Worm (Caenorhabditis elegans) whole organism, late embryonic: ENCODE data around the gene F54H12.5.
A peak's percentile ranks its signal among the peaks of the same experiment; 100 is the strongest.

Source experiments
- F13H6.1 ChIP-seq: sonication (generic microtip); optimal IDR thresholded peaks from 2 replicates; lab custom pipeline; 2016; ENCODE audit warnings: missing genetic modification characterization, missing compliant biosample characterization
- Y22D7AL.16 ChIP-seq: sonication (generic microtip); optimal IDR thresholded peaks from 2 replicates; lab custom pipeline; 2016; ENCODE audit warnings: missing genetic modification characterization, missing compliant biosample characterization
- ahr-1 ChIP-seq: sonication (generic microtip); optimal IDR thresholded peaks from 2 replicates; lab custom pipeline; 2016; ENCODE audit warnings: missing genetic modification characterization, missing compliant biosample characterization
- ama-1 ChIP-seq: fragments of 150-350 bp; optimal IDR thresholded peaks from 2 replicates; lab custom pipeline; 2014
- ceh-14 ChIP-seq: sonication (generic microtip); optimal IDR thresholded peaks from 2 replicates; lab custom pipeline; 2016; ENCODE audit warnings: missing genotype, missing genetic modification characterization, missing compliant biosample characterization
- ceh-18 ChIP-seq: sonication (generic microtip); optimal IDR thresholded peaks from 2 replicates; lab custom pipeline; 2016; ENCODE audit warnings: missing genetic modification characterization, missing compliant biosample characterization
- ceh-24 ChIP-seq: sonication (generic microtip); optimal IDR thresholded peaks from 2 replicates; lab custom pipeline; 2016; ENCODE audit warnings: mild to moderate bottlenecking, missing genetic modification characterization, missing compliant biosample characterization
- ceh-30 ChIP-seq: fragments of 150-350 bp; optimal IDR thresholded peaks from 2 replicates; lab custom pipeline; 2014; ENCODE audit warnings: missing biosample characterization, missing genetic modification characterization
- ceh-31 ChIP-seq: sonication (generic microtip); optimal IDR thresholded peaks from 2 replicates; lab custom pipeline; 2016; ENCODE audit warnings: missing genetic modification characterization, missing compliant biosample characterization
- dmd-4 ChIP-seq: sonication (generic microtip); optimal IDR thresholded peaks from 2 replicates; lab custom pipeline; 2016; ENCODE audit warnings: borderline replicate concordance, missing genetic modification characterization, missing compliant biosample characterization
- dve-1 ChIP-seq: sonication (generic microtip); optimal IDR thresholded peaks from 2 replicates; lab custom pipeline; 2017; ENCODE audit warnings: antibody characterized with exemption, mild to moderate bottlenecking, missing genetic modification characterization, missing compliant biosample characterization
- ets-4 ChIP-seq: sonication (generic microtip); optimal IDR thresholded peaks from 2 replicates; lab custom pipeline; 2016; ENCODE audit warnings: missing genetic modification characterization, missing compliant biosample characterization
- eyg-1 ChIP-seq: sonication (generic microtip); optimal IDR thresholded peaks from 2 replicates; lab custom pipeline; 2016; ENCODE audit warnings: missing genotype, missing genetic modification characterization, missing compliant biosample characterization
- fax-1 ChIP-seq: sonication (generic microtip); optimal IDR thresholded peaks from 2 replicates; lab custom pipeline; 2016; ENCODE audit warnings: missing genotype, missing genetic modification characterization, missing compliant biosample characterization
- fkh-10 ChIP-seq: fragments of 150-350 bp; optimal IDR thresholded peaks from 2 replicates; lab custom pipeline; 2014; ENCODE audit warnings: missing biosample characterization, missing genetic modification reagents, missing genetic modification characterization
- hlh-13 ChIP-seq: fragments of 200-800 bp; sonication (Bioruptor generic); optimal IDR thresholded peaks from 2 replicates; lab custom pipeline; 2018; ENCODE audit warnings: mild to moderate bottlenecking, missing genetic modification characterization, missing compliant biosample characterization
- hlh-30 ChIP-seq: sonication (generic microtip); optimal IDR thresholded peaks from 2 replicates; lab custom pipeline; 2017; ENCODE audit warnings: antibody characterized with exemption, missing genetic modification characterization, missing compliant biosample characterization; ENCODE audit not compliant: insufficient read depth
- hlh-6 ChIP-seq: sonication (generic microtip); optimal IDR thresholded peaks from 2 replicates; lab custom pipeline; 2016; ENCODE audit warnings: missing genotype, missing genetic modification characterization, missing compliant biosample characterization
- lim-6 ChIP-seq: sonication (generic microtip); optimal IDR thresholded peaks from 2 replicates; lab custom pipeline; 2016; ENCODE audit warnings: missing genetic modification characterization, missing compliant biosample characterization
- mec-3 ChIP-seq: sonication (generic microtip); optimal IDR thresholded peaks from 2 replicates; lab custom pipeline; 2016; ENCODE audit warnings: borderline replicate concordance, missing genetic modification characterization, missing compliant biosample characterization
- nfya-1 ChIP-seq: sonication (generic microtip); optimal IDR thresholded peaks from 2 replicates; lab custom pipeline; 2017; ENCODE audit warnings: missing genetic modification characterization, mild to moderate bottlenecking, missing compliant biosample characterization, antibody characterized with exemption, moderate library complexity
- nhr-11 ChIP-seq: fragments of 150-350 bp; optimal IDR thresholded peaks from 2 replicates; lab custom pipeline; 2014; ENCODE audit warnings: missing biosample characterization, missing genetic modification characterization
- odd-2 ChIP-seq: sonication (generic microtip); optimal IDR thresholded peaks from 2 replicates; lab custom pipeline; 2017; ENCODE audit warnings: antibody characterized with exemption, mild to moderate bottlenecking, missing genetic modification characterization, missing compliant biosample characterization
- pag-3 ChIP-seq: sonication (generic microtip); optimal IDR thresholded peaks from 2 replicates; lab custom pipeline; 2016; ENCODE audit warnings: missing compliant biosample characterization, missing genetic modification characterization, borderline replicate concordance
- pat-9 ChIP-seq: fragments of 200-800 bp; sonication (Bioruptor generic); optimal IDR thresholded peaks from 2 replicates; lab custom pipeline; 2018; ENCODE audit warnings: mild to moderate bottlenecking, missing genetic modification characterization, moderate library complexity, missing compliant biosample characterization
- pqm-1 ChIP-seq: sonication (generic microtip); optimal IDR thresholded peaks from 2 replicates; lab custom pipeline; 2016; ENCODE audit warnings: missing genetic modification characterization, missing compliant biosample characterization
- pros-1 ChIP-seq: fragments of 150-350 bp; optimal IDR thresholded peaks from 2 replicates; lab custom pipeline; 2014; ENCODE audit warnings: missing biosample characterization, missing genetic modification reagents, missing genetic modification characterization
- sox-2 ChIP-seq: fragments of 200-800 bp; sonication (Bioruptor generic); IDR thresholded peaks from 2 replicates; pipeline ENCODE4 v1.3.6; 2022; ENCODE audit warnings: missing genetic modification reagents, missing genetic modification characterization, missing compliant biosample characterization
- sox-4 ChIP-seq: sonication (generic microtip); optimal IDR thresholded peaks from 2 replicates; lab custom pipeline; 2017; ENCODE audit warnings: mild to moderate bottlenecking, missing genetic modification characterization, inconsistent platforms, missing compliant biosample characterization
- syd-9 ChIP-seq: sonication (generic microtip); optimal IDR thresholded peaks from 2 replicates; lab custom pipeline; 2016; ENCODE audit warnings: mild to moderate bottlenecking, missing genetic modification characterization, moderate library complexity, missing compliant biosample characterization
- tbx-7 ChIP-seq: sonication (generic microtip); optimal IDR thresholded peaks from 2 replicates; lab custom pipeline; 2016; ENCODE audit warnings: missing genotype, missing genetic modification characterization, missing compliant biosample characterization
- ttx-3 ChIP-seq: sonication (generic microtip); optimal IDR thresholded peaks from 2 replicates; lab custom pipeline; 2016; ENCODE audit warnings: missing genetic modification reagents, missing genetic modification characterization, missing compliant biosample characterization
- unc-42 ChIP-seq: sonication (generic microtip); optimal IDR thresholded peaks from 2 replicates; lab custom pipeline; 2016; ENCODE audit warnings: missing genotype, missing genetic modification characterization, missing compliant biosample characterization
- unc-55 ChIP-seq: sonication (generic microtip); optimal IDR thresholded peaks from 2 replicates; lab custom pipeline; 2017; ENCODE audit warnings: missing biosample characterization, missing genetic modification reagents, missing genetic modification characterization
- unc-86 ChIP-seq: sonication (generic microtip); optimal IDR thresholded peaks from 2 replicates; lab custom pipeline; 2016; ENCODE audit warnings: missing genetic modification characterization, missing compliant biosample characterization
- ztf-16 ChIP-seq: sonication (generic microtip); optimal IDR thresholded peaks from 2 replicates; lab custom pipeline; 2017; ENCODE audit warnings: missing genetic modification characterization, missing compliant biosample characterization

The F54H12.5 gene

DNA sequence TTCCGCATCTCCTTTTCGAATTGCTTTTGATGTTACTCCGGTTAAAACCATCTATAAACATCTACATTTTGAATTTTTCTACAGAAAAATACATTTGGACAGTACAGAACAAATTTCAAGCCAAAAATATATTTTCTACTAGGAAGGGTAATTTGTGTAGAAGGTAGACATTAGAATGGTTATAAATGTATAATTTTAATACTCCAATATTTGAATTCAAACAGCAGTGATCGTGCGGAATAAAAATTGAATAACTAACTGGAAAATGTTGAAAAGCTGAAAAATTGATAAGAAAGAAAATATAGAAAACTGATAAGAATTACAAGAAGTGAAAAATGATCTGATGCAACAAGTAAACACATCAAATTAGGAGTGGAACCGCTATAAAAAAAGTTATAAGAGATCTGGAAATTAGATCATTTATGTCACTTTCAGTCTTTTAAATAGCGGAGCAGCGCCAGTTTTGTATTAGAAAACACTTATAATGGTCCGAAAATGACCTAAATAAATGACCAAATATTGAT lies 24.9 kb downstream of the F54H12.5 start, which contains the start of gene gsto-1:
Gene gsto-1, minus strand, starts transcription at position 51 of the 524 bp plus-strand sequence.
- TF ChIP-seq ahr-1 (tag; lab: Kevin White, UChicago) (no peak), odd-2 (tag; lab: Kevin White, UChicago) (no peak), pat-9 (no peak), unc-42 (tag; lab: Kevin White, UChicago) (no peak), lim-6 (tag; lab: Kevin White, UChicago) (no peak), Y22D7AL.16 (no peak), dmd-4 (tag; lab: Kevin White, UChicago) (no peak), nfya-1 (tag; lab: Kevin White, UChicago) (no peak), eyg-1 (no peak), syd-9 (tag; lab: Kevin White, UChicago) (no peak), ceh-18 (tag; lab: Kevin White, UChicago) (no peak), ceh-31 (tag; lab: Kevin White, UChicago) (no peak), ceh-30 (tag; lab: Kevin White, UChicago) (no peak), pag-3 (tag; lab: Kevin White, UChicago) (no peak)

DNA sequence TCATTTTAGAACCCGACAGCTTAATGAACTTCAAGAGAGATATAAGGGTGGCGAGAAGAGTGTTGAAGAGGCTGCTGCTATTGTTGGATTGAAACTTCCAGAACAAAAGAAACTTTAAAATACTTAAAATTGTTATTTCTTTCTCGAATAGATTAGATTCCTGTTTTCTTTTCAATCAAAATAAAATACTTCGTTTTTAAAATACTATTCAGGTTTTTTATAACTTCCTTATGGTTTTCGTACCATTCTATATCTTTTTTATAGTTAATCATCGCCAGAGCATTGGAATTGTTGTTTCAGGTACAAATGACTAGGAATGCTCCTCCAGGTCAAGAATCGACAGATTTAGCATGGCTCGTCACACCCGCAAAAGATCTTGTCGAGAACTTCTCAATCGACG lies 30.5 kb downstream of the F54H12.5 start, which contains the start of gene kle-2:
Gene kle-2, plus strand, starts transcription at position 301 of the 400 bp plus-strand sequence.
- TF ChIP-seq ama-1 (lab: Kevin White, UChicago) (no peak), nhr-11 (tag; lab: Kevin White, UChicago) (no peak), nfya-1 (tag; lab: Kevin White, UChicago) (no peak), fkh-10 (GFP tag; lab: Kevin White, UChicago) (no peak), odd-2 (tag; lab: Kevin White, UChicago) (no peak), unc-86 (tag; lab: Kevin White, UChicago) (no peak), ceh-14 (tag; lab: Kevin White, UChicago) (no peak), hlh-6 (tag; lab: Kevin White, UChicago) (no peak), pqm-1 (tag; lab: Kevin White, UChicago) (no peak), sox-4 (tag; lab: Kevin White, UChicago) (no peak)

DNA sequence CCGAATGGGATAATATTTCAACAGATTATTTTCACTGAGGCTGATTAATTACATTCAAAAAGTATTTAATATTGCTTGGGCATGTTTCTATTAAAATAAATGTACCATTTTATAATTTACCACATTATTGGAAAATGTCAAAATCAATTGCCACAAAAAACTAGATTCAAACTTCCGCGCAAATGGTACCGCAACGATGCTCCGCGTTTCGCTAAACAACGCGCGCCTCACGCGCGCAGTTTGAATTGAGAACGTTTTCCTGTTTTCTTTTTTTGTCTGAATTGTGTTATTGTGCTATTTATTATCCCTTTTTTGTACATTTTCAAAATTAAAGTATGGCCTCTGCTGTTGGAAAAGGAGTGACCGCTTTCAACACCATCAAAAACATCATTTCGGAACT lies 31.1 kb downstream of the F54H12.5 start, which contains the start of gene C29E4.12:
Gene C29E4.12, plus strand, starts transcription at position 333 of the 400 bp plus-strand sequence.
- TF ChIP-seq ahr-1 (tag; lab: Kevin White, UChicago) (no peak), nfya-1 (tag; lab: Kevin White, UChicago) (peak; percentile 56)

DNA sequence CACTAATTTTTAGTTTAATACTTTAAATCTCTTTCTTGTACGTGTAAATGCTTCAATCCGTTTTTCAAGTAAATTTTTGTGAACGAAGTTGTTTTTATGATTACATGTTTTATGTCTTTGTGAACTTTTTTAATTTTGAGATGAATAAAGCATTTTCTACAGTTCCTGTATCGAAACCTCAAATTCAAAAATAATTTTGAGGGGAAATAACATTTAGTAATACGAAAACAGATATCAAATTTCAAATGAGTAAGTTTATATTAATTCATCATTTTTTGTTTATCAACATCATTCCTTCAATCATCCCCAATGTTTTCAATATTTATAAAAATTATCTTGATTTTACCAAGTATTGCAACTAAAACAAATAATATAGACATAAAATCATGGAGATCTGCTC lies 34.4 kb downstream of the F54H12.5 start, which contains the start of gene C29E4.10:
Gene C29E4.10, plus strand, starts transcription at position 301 of the 400 bp plus-strand sequence.
- TF ChIP-seq dve-1 (tag; lab: Kevin White, UChicago) (no peak), syd-9 (tag; lab: Kevin White, UChicago) (no peak), ceh-24 (no peak), ttx-3 (tag; lab: Kevin White, UChicago) (no peak), odd-2 (tag; lab: Kevin White, UChicago) (no peak), pros-1 (tag; lab: Kevin White, UChicago) (no peak)

DNA sequence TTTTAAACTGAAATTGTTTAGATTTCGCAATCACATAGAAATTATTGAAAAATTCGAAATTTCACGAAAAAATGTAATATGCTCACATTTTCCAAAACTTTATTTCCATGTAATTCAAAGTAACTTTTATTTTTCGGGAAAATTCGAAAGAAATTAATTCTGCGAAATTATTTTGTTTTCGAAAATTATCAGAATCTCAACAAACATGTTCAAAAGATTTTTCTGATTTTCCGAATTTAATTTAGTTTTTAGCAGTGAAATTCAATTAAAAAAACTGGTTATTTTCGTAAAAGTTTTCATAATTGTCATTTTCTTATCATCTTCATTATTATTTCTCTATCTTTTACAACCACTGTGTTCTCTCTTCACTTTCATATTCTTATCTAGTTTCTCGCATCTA lies 38.7 kb downstream of the F54H12.5 start, which contains the start of gene ran-2:
Gene ran-2, plus strand, starts transcription at position 301 of the 400 bp plus-strand sequence.
- TF ChIP-seq sox-4 (tag; lab: Kevin White, UChicago) = no peak
- TF ChIP-seq ztf-16 (tag; lab: Kevin White, UChicago) = no peak
- TF ChIP-seq hlh-30 = no peak
- no peak for TF ChIP-seq tbx-7 (tag; lab: Kevin White, UChicago)
- TF ChIP-seq F13H6.1 (tag; lab: Kevin White, UChicago) = no peak
- no peak for TF ChIP-seq sox-2 (GFP tag; lab: Robert Waterston, UW)
- no peak for TF ChIP-seq fax-1 (tag; lab: Kevin White, UChicago)
- no peak for TF ChIP-seq unc-55 (GFP tag; lab: Kevin White, UChicago)
- TF ChIP-seq hlh-13 = no peak
- no peak for TF ChIP-seq mec-3 (tag; lab: Kevin White, UChicago)
- TF ChIP-seq ets-4 (tag; lab: Kevin White, UChicago) = no peak
